Fruit fly (Drosophila melanogaster): ENCODE measurements around the gene hzg.

DNA sequence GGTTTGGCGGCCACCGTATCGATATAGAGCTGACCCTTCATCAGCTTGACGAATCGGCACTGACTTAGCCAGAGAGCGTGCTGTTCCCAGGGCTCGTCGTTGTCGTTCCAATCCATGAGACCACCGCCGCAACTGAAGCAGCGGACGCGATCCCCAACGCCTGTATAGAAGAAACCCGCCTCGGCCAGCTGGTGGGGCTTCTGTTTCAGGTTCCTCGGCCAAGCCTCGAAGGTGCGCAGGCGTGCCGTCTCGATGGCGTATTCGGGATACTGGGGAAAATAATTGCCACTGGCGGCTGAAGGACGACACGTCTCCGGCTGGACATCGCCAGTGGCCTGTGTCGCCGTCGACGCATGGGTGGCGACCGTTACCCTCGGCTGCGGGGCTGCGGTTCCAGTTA, 34.5 kb upstream of the hzg start:
- TF ChIP-seq CG8478 (optimal IDR thresholded peaks at IDR 0.05) (no peak), CTCF (optimal IDR thresholded peaks at IDR 0.05) (no peak)
